Fruit fly (Drosophila melanogaster) whole organism, adult: ENCODE measurements around the gene Cpr66Cb.

Source experiments
- CG11617 ChIP-seq: fragments of 200-800 bp; sonication (Bioruptor generic); optimal IDR thresholded peaks from 2 replicates; lab custom pipeline; 2017; ENCODE audit warnings: mild to moderate bottlenecking, missing biosample characterization, missing genetic modification reagents, missing genetic modification characterization
- CG12768 ChIP-seq: fragments of 200-800 bp; sonication (Bioruptor generic); optimal IDR thresholded peaks from 2 replicates; lab custom pipeline; 2017; ENCODE audit warnings: missing biosample characterization, missing genetic modification characterization, mild to moderate bottlenecking, moderate library complexity, missing genetic modification reagents
- CG1620 ChIP-seq: fragments of 200-800 bp; sonication (Bioruptor generic); optimal IDR thresholded peaks from 2 replicates; lab custom pipeline; 2016; ENCODE audit warnings: missing biosample characterization, missing genetic modification characterization
- CG33017 ChIP-seq: fragments of 200-800 bp; sonication (Bioruptor generic); optimal IDR thresholded peaks from 2 replicates; lab custom pipeline; 2018; ENCODE audit warnings: missing biosample characterization, mild to moderate bottlenecking, missing genetic modification characterization, moderate library complexity
- CG5204 ChIP-seq: fragments of 200-800 bp; sonication (Bioruptor generic); optimal IDR thresholded peaks from 2 replicates; lab custom pipeline; 2016; ENCODE audit warnings: missing biosample characterization, missing genetic modification characterization
- CG7045 ChIP-seq: fragments of 200-800 bp; sonication (Bioruptor generic); optimal IDR thresholded peaks from 2 replicates; lab custom pipeline; 2017; ENCODE audit warnings: missing biosample characterization, mild to moderate bottlenecking, missing genetic modification characterization
- CG7101 ChIP-seq: fragments of 200-800 bp; sonication (Bioruptor generic); optimal IDR thresholded peaks from 2 replicates; lab custom pipeline; 2018; ENCODE audit warnings: missing biosample characterization, mild to moderate bottlenecking, missing genetic modification characterization, moderate library complexity
- Clk ChIP-seq: fragments of 200-800 bp; sonication (Bioruptor generic); optimal IDR thresholded peaks from 2 replicates; lab custom pipeline; 2017; ENCODE audit warnings: missing biosample characterization, missing genetic modification characterization
- Crg-1 ChIP-seq: fragments of 200-800 bp; sonication (Bioruptor generic); optimal IDR thresholded peaks from 2 replicates; lab custom pipeline; 2016; ENCODE audit warnings: missing biosample characterization, missing genetic modification characterization
- bab1 ChIP-seq: fragments of 200-800 bp; sonication (Bioruptor generic); optimal IDR thresholded peaks from 3 replicates; lab custom pipeline; 2019; ENCODE audit warnings: missing biosample characterization, mild to moderate bottlenecking, missing genetic modification characterization, moderate library complexity
- cic ChIP-seq: fragments of 200-800 bp; sonication (Bioruptor generic); optimal IDR thresholded peaks from 2 replicates; lab custom pipeline; 2017; ENCODE audit warnings: missing biosample characterization, mild to moderate bottlenecking, missing genetic modification characterization, moderate library complexity
- cnc ChIP-seq, 2 experiments: fragments of >200 bp; optimal IDR thresholded peaks; 2 replicates each; lab custom pipeline; 2017
- kay ChIP-seq: fragments of 200-800 bp; sonication (Bioruptor generic); peaks from one replicate; lab custom pipeline; 2016; ENCODE audit warnings: missing biosample characterization, missing genetic modification characterization, borderline replicate concordance
- toe ChIP-seq: fragments of 200-800 bp; sonication (Bioruptor generic); optimal IDR thresholded peaks from 2 replicates; lab custom pipeline; 2016; ENCODE audit warnings: missing biosample characterization, missing genetic modification characterization

dm6 chr3L:8334338-8334737, 2.1 kb upstream of the Cpr66Cb start:
- TF ChIP-seq kay (no peak), CG33017 (no peak), Clk (no peak), CG11617 (GFP tag; lab: Kevin White, UChicago) (no peak), Crg-1 (GFP tag; lab: Kevin White, UChicago) (no peak), cic (GFP tag; lab: Kevin White, UChicago) (no peak), cnc (optimal IDR thresholded peaks at IDR 0.05; lab: Kevin White, UChicago) (no peak), toe (GFP tag; lab: Kevin White, UChicago) (no peak), CG7101 (no peak), CG12768 (GFP tag; lab: Kevin White, UChicago) (no peak), CG1620 (GFP tag; lab: Kevin White, UChicago) (no peak), CG5204 (GFP tag; lab: Kevin White, UChicago) (no peak), CG7045 (GFP tag; lab: Kevin White, UChicago) (no peak), bab1 (GFP tag; lab: Kevin White, UChicago) (no peak)
